Fruit fly (Drosophila melanogaster) whole organism, wandering third instar larva: ENCODE measurements around the gene CG34384.

Experiments used
- Abd-B ChIP-seq: fragments of >200 bp; optimal IDR thresholded peaks from 2 replicates; lab custom pipeline; 2017; ENCODE audit warnings: missing biosample characterization, missing genetic modification characterization
- CG32264 ChIP-seq: fragments of 200-800 bp; sonication (Bioruptor generic); optimal IDR thresholded peaks from 2 replicates; lab custom pipeline; 2016; ENCODE audit warnings: missing biosample characterization, missing genetic modification characterization
- CG9705 ChIP-seq: fragments of 200-800 bp; sonication (Bioruptor generic); optimal IDR thresholded peaks from 2 replicates; lab custom pipeline; 2018; ENCODE audit warnings: missing biosample characterization, mild to moderate bottlenecking, missing genetic modification characterization
- CrebA ChIP-seq: fragments of 200-800 bp; sonication (Bioruptor generic); optimal IDR thresholded peaks from 2 replicates; lab custom pipeline; 2016; ENCODE audit warnings: missing biosample characterization, mild to moderate bottlenecking, missing genetic modification characterization, borderline replicate concordance
- Dfd ChIP-seq: fragments of >200 bp; optimal IDR thresholded peaks from 2 replicates; lab custom pipeline; 2017; ENCODE audit warnings: missing biosample characterization, missing genetic modification characterization
- Dif ChIP-seq: fragments of 200-275, 200-300 bp; sonication (Bioruptor generic); optimal IDR thresholded peaks from 2 replicates; lab custom pipeline; 2018; ENCODE audit warnings: missing biosample characterization, missing genetic modification characterization; ENCODE audit not compliant: partially characterized antibody
- GATAd ChIP-seq: sonication (Bioruptor generic); optimal IDR thresholded peaks from 2 replicates; lab custom pipeline; 2016; ENCODE audit warnings: missing biosample characterization, missing genetic modification characterization
- HLH106 ChIP-seq: fragments of 200-800 bp; optimal IDR thresholded peaks from 3 replicates; lab custom pipeline; 2019; ENCODE audit warnings: missing biosample characterization, mild to moderate bottlenecking, missing genetic modification characterization, moderate library complexity
- Hnf4 ChIP-seq: fragments of 200-800 bp; sonication (Bioruptor generic); optimal IDR thresholded peaks from 2 replicates; lab custom pipeline; 2016; ENCODE audit warnings: missing biosample characterization, mild to moderate bottlenecking, missing genetic modification characterization
- Hr78 ChIP-seq: fragments of >200 bp; optimal IDR thresholded peaks from 2 replicates; lab custom pipeline; 2017; ENCODE audit warnings: missing biosample characterization, missing genetic modification characterization
- Hr83 ChIP-seq: fragments of 200-300 bp; sonication (Bioruptor generic); optimal IDR thresholded peaks from 2 replicates; lab custom pipeline; 2016; ENCODE audit warnings: missing biosample characterization, mild to moderate bottlenecking, missing genetic modification characterization, moderate library complexity; ENCODE audit not compliant: poor library complexity, severe bottlenecking
- Jra ChIP-seq: sonication (Bioruptor generic); optimal IDR thresholded peaks from 2 replicates; lab custom pipeline; 2016; ENCODE audit warnings: missing biosample characterization, missing genetic modification characterization
- Mio ChIP-seq: sonication (Bioruptor generic); optimal IDR thresholded peaks from 2 replicates; lab custom pipeline; 2016; ENCODE audit warnings: missing biosample characterization, missing genetic modification characterization
- Myc ChIP-seq: fragments of >200 bp; optimal IDR thresholded peaks from 2 replicates; lab custom pipeline; 2017
- N ChIP-seq: fragments of >200 bp; optimal IDR thresholded peaks from 2 replicates; lab custom pipeline; 2018; ENCODE audit warnings: missing biosample characterization, missing external identifiers, missing genetic modification characterization
- OdsH ChIP-seq: fragments of 200-800 bp; sonication (Bioruptor generic); optimal IDR thresholded peaks from 2 replicates; lab custom pipeline; 2016; ENCODE audit warnings: missing biosample characterization, mild to moderate bottlenecking, missing genetic modification characterization
- Rel ChIP-seq, 2 experiments: fragments of 200-800 bp; sonication (Bioruptor generic) in 1 of 2; optimal IDR thresholded peaks; 2 replicates in 1 of 2; 3 replicates in 1 of 2; lab custom pipeline; 2016 to 2019; ENCODE audit warnings: mild to moderate bottlenecking in 2 of 2, missing biosample characterization in 2 of 2, missing genetic modification characterization in 2 of 2, moderate library complexity in 1 of 2
- Sp1 ChIP-seq: fragments of 200-800 bp; sonication (Bioruptor generic); optimal IDR thresholded peaks from 3 replicates; lab custom pipeline; 2019; ENCODE audit warnings: missing biosample characterization, mild to moderate bottlenecking, missing genetic modification characterization, moderate library complexity
- Vsx2 ChIP-seq: fragments of 200-300, 225-300 bp; sonication (Bioruptor generic); optimal IDR thresholded peaks from 2 replicates; lab custom pipeline; 2018; ENCODE audit warnings: missing biosample characterization, missing genetic modification characterization; ENCODE audit not compliant: partially characterized antibody
- br ChIP-seq: fragments of 200-800 bp; sonication (Bioruptor generic); optimal IDR thresholded peaks from 2 replicates; lab custom pipeline; 2016; ENCODE audit warnings: missing biosample characterization, missing genetic modification characterization
- brk ChIP-seq: fragments of 200-800 bp; sonication (Bioruptor generic); optimal IDR thresholded peaks from 2 replicates; lab custom pipeline; 2016; ENCODE audit warnings: missing biosample characterization, mild to moderate bottlenecking, missing genetic modification characterization
- dl ChIP-seq, 2 experiments: fragments of 175-275, 200-275 bp in 1 of 2; fragments of 200-275 bp in 1 of 2; sonication (Bioruptor generic); optimal IDR thresholded peaks; lab custom pipeline; 2018; ENCODE audit warnings: mild to moderate bottlenecking in 2 of 2, missing biosample characterization in 2 of 2, missing genetic modification characterization in 2 of 2, moderate library complexity in 2 of 2; ENCODE audit not compliant: partially characterized antibody in 2 of 2, insufficient read depth in 1 of 2
- dmrt93B ChIP-seq: fragments of 200-800 bp; sonication (Bioruptor generic); optimal IDR thresholded peaks from 2 replicates; lab custom pipeline; 2018; ENCODE audit warnings: missing biosample characterization, mild to moderate bottlenecking, missing genetic modification characterization
- dsf ChIP-seq: sonication (Bioruptor generic); optimal IDR thresholded peaks from 2 replicates; lab custom pipeline; 2016; ENCODE audit warnings: missing biosample characterization, missing genetic modification characterization, borderline replicate concordance
- ey ChIP-seq: fragments of 200-800 bp; sonication (Bioruptor generic); optimal IDR thresholded peaks from 2 replicates; lab custom pipeline; 2016; ENCODE audit warnings: missing biosample characterization, missing genetic modification characterization
- foxo ChIP-seq, 2 experiments: fragments of 200-800 bp; sonication (Bioruptor generic); optimal IDR thresholded peaks; 2 replicates in 1 of 2; 3 replicates in 1 of 2; lab custom pipeline; 2016 to 2017; ENCODE audit warnings: missing biosample characterization in 2 of 2, missing genetic modification characterization in 2 of 2
- fru ChIP-seq: fragments of 200-800 bp; sonication (Bioruptor generic); optimal IDR thresholded peaks from 3 replicates; lab custom pipeline; 2016; ENCODE audit warnings: missing biosample characterization, mild to moderate bottlenecking, missing genetic modification characterization
- h ChIP-seq: fragments of 200-800 bp; sonication (Bioruptor generic); optimal IDR thresholded peaks from 3 replicates; lab custom pipeline; 2016; ENCODE audit warnings: missing biosample characterization, mild to moderate bottlenecking, missing genetic modification characterization
- jim ChIP-seq: fragments of 175-275, 200-325 bp; sonication (Bioruptor generic); optimal IDR thresholded peaks from 2 replicates; lab custom pipeline; 2016; ENCODE audit warnings: missing biosample characterization, mild to moderate bottlenecking, missing genetic modification characterization
- lola ChIP-seq: fragments of >200 bp; optimal IDR thresholded peaks from 2 replicates; lab custom pipeline; 2017; ENCODE audit warnings: missing biosample characterization, missing genetic modification characterization
- pan ChIP-seq: fragments of >200 bp; optimal IDR thresholded peaks from 2 replicates; lab custom pipeline; 2017
- psq ChIP-seq: fragments of 200-800 bp; sonication (Bioruptor generic); optimal IDR thresholded peaks from 3 replicates; lab custom pipeline; 2017; ENCODE audit warnings: missing biosample characterization, mild to moderate bottlenecking, missing genetic modification characterization, moderate library complexity
- rgr ChIP-seq: fragments of 200-800 bp; sonication (Bioruptor generic); optimal IDR thresholded peaks from 3 replicates; lab custom pipeline; 2016; ENCODE audit warnings: missing biosample characterization, mild to moderate bottlenecking, missing genetic modification characterization
- sage ChIP-seq: fragments of 200-800 bp; sonication (Bioruptor generic); optimal IDR thresholded peaks from 2 replicates; lab custom pipeline; 2016; ENCODE audit warnings: missing biosample characterization, mild to moderate bottlenecking, missing genetic modification characterization
- sv ChIP-seq: fragments of 200-800 bp; sonication (Bioruptor generic); optimal IDR thresholded peaks from 3 replicates; lab custom pipeline; 2016; ENCODE audit warnings: missing biosample characterization, missing genetic modification characterization
- tai ChIP-seq: sonication (Bioruptor generic); optimal IDR thresholded peaks from 2 replicates; lab custom pipeline; 2016; ENCODE audit warnings: missing biosample characterization, missing genetic modification characterization
- usp ChIP-seq: fragments of >200 bp; optimal IDR thresholded peaks from 2 replicates; lab custom pipeline; 2017; ENCODE audit warnings: missing biosample characterization, missing genetic modification characterization
- woc ChIP-seq: sonication (Bioruptor generic); optimal IDR thresholded peaks from 2 replicates; lab custom pipeline; 2016; ENCODE audit warnings: missing biosample characterization, mild to moderate bottlenecking, missing genetic modification characterization

CG34384 gene

dm6 chr3R:7804332-7804731, 9.8 kb upstream of the CG34384 start, which contains the start of gene CG18268:
CG18268 (minus strand) TSS chr3R:7804432.
- TF ChIP-seq Myc (no peak), GATAd (no peak), lola (no peak), brk (GFP tag; lab: Kevin White, UChicago) (no peak), N (GFP tag; lab: Kevin White, UChicago) (no peak), woc (no peak), CG9705 (no peak), Abd-B (GFP tag; lab: Kevin White, UChicago) (no peak), Hr78 (GFP tag; lab: Kevin White, UChicago) (no peak), tai (GFP tag; lab: Kevin White, UChicago) (no peak), jim (no peak), OdsH (no peak), fru (GFP tag; lab: Kevin White, UChicago) (no peak), h (GFP tag; lab: Kevin White, UChicago) (no peak), CG32264 (GFP tag; lab: Kevin White, UChicago) (no peak), usp (no peak), dmrt93B (no peak)

- TF ChIP-seq jim (peak; percentile 80), Rel (GFP tag; optimal IDR thresholded peaks at IDR 0.05; lab: Kevin White, UChicago) (no peak), Rel (tag; optimal IDR thresholded peaks at IDR 0.05; lab: Kevin White, UChicago) (no peak), psq (peak; percentile 86), br (GFP tag; lab: Kevin White, UChicago) (peak; percentile 89), Myc (peak; percentile 95), brk (GFP tag; lab: Kevin White, UChicago) (peak; percentile 50), h (GFP tag; lab: Kevin White, UChicago) (peak; percentile 91), dsf (peak; percentile 57), dmrt93B (peak; percentile 79), Hr83 (peak; percentile 97), Vsx2 (GFP tag; lab: Kevin White, UChicago) (no peak), Hnf4 (GFP tag; lab: Kevin White, UChicago) (peak; percentile 95), ey (GFP tag; lab: Kevin White, UChicago) (peak; percentile 91), rgr (peak; percentile 94), fru (GFP tag; lab: Kevin White, UChicago) (peak; percentile 90), CG9705 (peak; percentile 79), Sp1 (peak; percentile 25), Abd-B (GFP tag; lab: Kevin White, UChicago) (no peak), sage (GFP tag; lab: Kevin White, UChicago) (peak; percentile 1), tai (GFP tag; lab: Kevin White, UChicago) (peak; percentile 96), Mio (GFP tag; lab: Kevin White, UChicago) (peak; percentile 73), foxo (GFP tag; optimal IDR thresholded peaks at IDR 0.05; lab: Kevin White, UChicago) (peak in 1 of 2 experiments; percentile 96), OdsH (peak; percentile 94), dl (GFP tag; optimal IDR thresholded peaks at IDR 0.05; lab: Kevin White, UChicago; ENCODE audit: insufficient read depth in 1 of 2, partially characterized antibody in 2 of 2) (no peak), HLH106 (tag; lab: Kevin White, UChicago) (peak; percentile 86), CG32264 (GFP tag; lab: Kevin White, UChicago) (peak; percentile 29), CrebA (GFP tag; lab: Kevin White, UChicago) (peak; percentile 17), GATAd (peak; percentile 73), sv (peak; percentile 80), woc (peak; percentile 6), Dfd (no peak), Dif (GFP tag; lab: Kevin White, UChicago) (no peak), pan (lab: Kevin White, UChicago) (no peak), N (GFP tag; lab: Kevin White, UChicago) (no peak), Jra (GFP tag; lab: Kevin White, UChicago) (peak; percentile 82)
Measured at dm6 chr3R:7809662-7810621, 4.2 kb upstream of the CG34384 start, which contains the start of the genes CG2993 and sgll. CG2993 (minus strand) TSS chr3R:7810014. sgll (plus strand) TSS chr3R:7810532.
